Fruit fly (Drosophila melanogaster): Measurements from ENCODE around the gene Eip74EF.
A peak's percentile ranks its signal among the peaks of the same experiment; 100 is the strongest.

The Eip74EF gene

dm6 chr3L:17513893-17514616, 105.1 kb downstream of the Eip74EF start, which contains the start of the genes U4-U6-60K and CG7564 (continued):
- no peak for TF ChIP-seq usp (GFP tag; optimal IDR thresholded peaks at IDR 0.05)
- peak; percentile 97 for TF ChIP-seq MESR4 (GFP tag; optimal IDR thresholded peaks at IDR 0.05)
- TF ChIP-seq Side (GFP tag; optimal IDR thresholded peaks at IDR 0.05): peak; percentile 23
- peak; percentile 63 for TF ChIP-seq CG2678 (tag; optimal IDR thresholded peaks at IDR 0.05)
- peak; percentile 41 for TF ChIP-seq CG15514 (GFP tag; optimal IDR thresholded peaks at IDR 0.05)
- TF ChIP-seq hkb (optimal IDR thresholded peaks at IDR 0.05): peak; percentile 61
- TF ChIP-seq hkb (GFP tag; IDR thresholded peaks at IDR 0.05): no peak
- TF ChIP-seq CG7786 (GFP tag; optimal IDR thresholded peaks at IDR 0.05): peak; percentile 53
- peak; percentile 58 for TF ChIP-seq Dek (tag; optimal IDR thresholded peaks at IDR 0.05)
- TF ChIP-seq CG12391 (tag; optimal IDR thresholded peaks at IDR 0.05): peak; percentile 73
- TF ChIP-seq jumu (GFP tag; optimal IDR thresholded peaks at IDR 0.05): peak; percentile 50
- no peak for TF ChIP-seq Dfd (GFP tag; optimal IDR thresholded peaks at IDR 0.05)
- TF ChIP-seq Deaf1 (tag; optimal IDR thresholded peaks at IDR 0.05): peak; percentile 4
- no peak for TF ChIP-seq p53 (GFP tag; optimal IDR thresholded peaks at IDR 0.05)
- peak; percentile 24 for TF ChIP-seq nerfin-1 (tag; optimal IDR thresholded peaks at IDR 0.05)
- TF ChIP-seq Bdp1 (GFP tag; optimal IDR thresholded peaks at IDR 0.05): peak; percentile 64
- no peak for TF ChIP-seq CG43689 (GFP tag; IDR thresholded peaks at IDR 0.05)
- peak; percentile 60 for TF ChIP-seq lbe (GFP tag; optimal IDR thresholded peaks at IDR 0.05)
- peak; percentile 39 for TF ChIP-seq Six4 (GFP tag; optimal IDR thresholded peaks at IDR 0.05)
- peak; percentile 15 for TF ChIP-seq tup (GFP tag; optimal IDR thresholded peaks at IDR 0.05)
- peak; percentile 53 for TF ChIP-seq CG17829 (tag; optimal IDR thresholded peaks at IDR 0.05)
- TF ChIP-seq gro (GFP tag; optimal IDR thresholded peaks at IDR 0.05): no peak
- TF ChIP-seq emc (GFP tag; optimal IDR thresholded peaks at IDR 0.05): peak; percentile 44
- no peak for TF ChIP-seq pfk (GFP tag; optimal IDR thresholded peaks at IDR 0.05)
- TF ChIP-seq CG18599 (GFP tag; optimal IDR thresholded peaks at IDR 0.05): peak; percentile 63
- TF ChIP-seq CG18262 (tag; optimal IDR thresholded peaks at IDR 0.05): peak; percentile 54
- TF ChIP-seq CG18619 (GFP tag; optimal IDR thresholded peaks at IDR 0.05): peak; percentile 71
- TF ChIP-seq insv (GFP tag; optimal IDR thresholded peaks at IDR 0.05): peak in 1 of 2 experiments; percentile 14
- no peak for TF ChIP-seq B-H1 (GFP tag; IDR thresholded peaks at IDR 0.05)
- TF ChIP-seq Hr51 (GFP tag; optimal IDR thresholded peaks at IDR 0.05): peak in 1 of 2 experiments; percentile 57
- peak; percentile 17 for TF ChIP-seq Jarid2 (GFP tag; optimal IDR thresholded peaks at IDR 0.05)
- peak; percentile 98 for TF ChIP-seq CG42726 (GFP tag; IDR thresholded peaks at IDR 0.05; ENCODE audit: partially characterized antibody)
- TF ChIP-seq CG7357 (GFP tag; IDR thresholded peaks at IDR 0.05): 0 out of 3 replicates have a peak, but pooled peaks have one; percentile 47
- peak; percentile 66 for TF ChIP-seq CG1647 (GFP tag; optimal IDR thresholded peaks at IDR 0.05)
- peak; percentile 5 for TF ChIP-seq shn (GFP tag; optimal IDR thresholded peaks at IDR 0.05)
- peak; percentile 60 for TF ChIP-seq CG10654 (GFP tag; optimal IDR thresholded peaks at IDR 0.05)
- TF ChIP-seq Neu2 (GFP tag; optimal IDR thresholded peaks at IDR 0.05; ENCODE audit: borderline replicate concordance): no peak
- peak; percentile 20 for TF ChIP-seq Hmx (GFP tag; optimal IDR thresholded peaks at IDR 0.05)
- TF ChIP-seq dmrt11E (tag; optimal IDR thresholded peaks at IDR 0.05): peak; percentile 42
- no peak for TF ChIP-seq Fer1 (GFP tag; optimal IDR thresholded peaks at IDR 0.05)
- TF ChIP-seq Adf1 (GFP tag; IDR thresholded peaks at IDR 0.05): no peak
- TF ChIP-seq yki (optimal IDR thresholded peaks at IDR 0.05): no peak
- TF ChIP-seq Myb (GFP tag; optimal IDR thresholded peaks at IDR 0.05): peak; percentile 65
- peak; percentile 9 for TF ChIP-seq CG17359 (tag; optimal IDR thresholded peaks at IDR 0.05)
- TF ChIP-seq maf-S (GFP tag; optimal IDR thresholded peaks at IDR 0.05): peak; percentile 28
- TF ChIP-seq CG4404 (GFP tag; IDR thresholded peaks at IDR 0.05): peak; percentile 58
- TF ChIP-seq CG3407 (GFP tag; optimal IDR thresholded peaks at IDR 0.05): peak; percentile 3
- TF ChIP-seq ewg (GFP tag; optimal IDR thresholded peaks at IDR 0.05): peak; percentile 51
- TF ChIP-seq CG15479 (GFP tag; optimal IDR thresholded peaks at IDR 0.05): no peak
- TF ChIP-seq CG12104 (GFP tag; optimal IDR thresholded peaks at IDR 0.05): peak; percentile 71
